Fruit fly (Drosophila melanogaster): ENCODE data around the gene Arf1.

DNA sequence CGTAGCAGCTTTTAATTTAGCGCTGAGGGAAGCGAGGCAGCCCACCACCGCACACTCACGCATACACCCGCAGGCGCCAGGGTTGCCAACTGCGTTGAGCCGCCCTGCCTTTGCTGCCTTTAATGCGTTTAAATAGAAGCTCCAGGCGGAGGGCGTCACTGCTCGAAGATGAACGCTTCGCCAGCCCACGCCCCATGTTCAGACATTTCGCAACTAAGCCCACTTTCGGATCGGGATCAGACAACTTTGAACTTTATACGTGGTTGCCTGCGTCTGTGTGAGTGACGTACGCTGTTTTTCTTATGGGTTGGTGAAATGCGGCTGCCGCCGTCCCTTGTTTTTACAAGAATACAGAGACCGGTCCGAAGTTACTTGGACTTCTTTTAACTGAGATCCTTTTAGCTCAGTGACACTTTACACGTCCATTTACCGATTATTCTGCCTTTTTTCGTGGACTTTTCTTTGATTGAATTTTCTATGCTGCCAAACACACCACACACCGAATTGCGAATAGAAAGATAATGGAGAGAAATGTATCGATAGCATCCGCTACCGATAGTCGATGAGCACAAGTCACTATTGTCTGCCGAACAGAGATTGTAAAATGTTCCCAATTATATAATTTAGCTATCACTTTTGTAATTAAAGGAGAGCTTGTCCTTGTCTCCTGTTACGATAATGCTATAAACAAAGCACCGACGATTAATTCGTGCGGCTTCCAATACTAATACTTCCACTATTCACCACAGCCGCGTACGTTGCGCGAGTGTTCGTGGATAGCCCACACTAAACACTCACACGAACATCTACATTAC, 794 bp downstream of the Arf1 start:
- no peak for TF ChIP-seq CG8478 (optimal IDR thresholded peaks at IDR 0.05)
- TF ChIP-seq CTCF (optimal IDR thresholded peaks at IDR 0.05): no peak
